Fruit fly (Drosophila melanogaster): ENCODE measurements around the gene Nt5a.
A peak's percentile ranks its signal among the peaks of the same experiment; 100 is the strongest.

Gene Nt5a

DNA sequence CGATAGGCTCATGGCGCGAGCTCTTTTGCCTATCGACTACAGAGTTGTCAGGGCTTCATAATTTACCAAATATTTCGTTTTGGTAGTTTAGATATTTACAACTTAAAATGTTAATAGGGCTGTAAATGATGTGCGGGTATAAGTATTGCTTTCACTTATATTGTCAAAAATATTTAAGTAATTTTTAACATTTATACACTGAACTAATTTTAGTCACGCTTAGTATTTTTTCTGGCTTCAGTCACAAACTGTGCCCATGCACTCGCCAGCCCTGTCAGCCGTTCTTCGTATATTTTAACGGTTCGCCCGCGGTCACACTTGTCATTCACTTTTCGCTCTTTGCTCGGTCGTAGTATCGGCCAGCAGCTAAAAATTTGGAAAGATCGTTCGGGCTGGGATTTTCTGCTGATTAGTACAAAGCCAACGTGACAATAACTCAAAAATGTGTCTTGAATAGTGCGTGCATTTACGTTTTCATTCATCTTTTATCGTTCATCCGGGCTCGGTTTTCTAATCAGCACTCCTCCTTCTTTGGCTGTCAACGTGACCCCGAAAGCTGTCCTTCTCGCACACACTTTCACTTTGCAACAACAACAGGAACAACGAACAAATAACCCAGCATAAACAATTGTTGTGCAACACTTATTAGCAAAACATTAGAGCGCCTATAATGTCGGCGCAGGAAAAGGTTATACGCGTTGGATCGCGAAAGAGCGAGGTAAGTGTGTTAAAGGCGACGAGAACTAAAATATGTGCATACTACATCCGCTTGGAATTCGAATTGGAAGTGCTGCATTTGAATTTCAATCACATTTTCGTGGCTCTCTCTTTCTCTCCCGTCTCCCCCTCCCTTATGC lies 27.6 kb upstream of the Nt5a start, which contains the start of the genes Hmbs and CG2211 (continued):
- TF ChIP-seq CG11504 (tag; optimal IDR thresholded peaks at IDR 0.05) (no peak), crol (GFP tag; IDR thresholded peaks at IDR 0.05) (peak; percentile 33; the same call in 1 of the 2 replicates), Lhr (GFP tag; optimal IDR thresholded peaks at IDR 0.05) (peak; percentile 80), CG13424 (tag; optimal IDR thresholded peaks at IDR 0.05) (peak; percentile 92), bigmax (GFP tag; optimal IDR thresholded peaks at IDR 0.05) (no peak), Poxn (GFP tag; IDR thresholded peaks at IDR 0.05) (peak; percentile 18; the same call in 1 of the 2 replicates), CG8924 (tag; optimal IDR thresholded peaks at IDR 0.05) (peak; percentile 81), trem (tag; optimal IDR thresholded peaks at IDR 0.05) (peak; percentile 93), tup (GFP tag; optimal IDR thresholded peaks at IDR 0.05) (peak; percentile 75), Dip3 (GFP tag; optimal IDR thresholded peaks at IDR 0.05) (peak; percentile 86), PHDP (tag; optimal IDR thresholded peaks at IDR 0.05) (peak; percentile 86), Fer2 (tag; optimal IDR thresholded peaks at IDR 0.05) (peak; percentile 82), CG7271 (tag; optimal IDR thresholded peaks at IDR 0.05) (peak; percentile 77), Myb (GFP tag; optimal IDR thresholded peaks at IDR 0.05) (peak; percentile 78), Fer1 (GFP tag; optimal IDR thresholded peaks at IDR 0.05) (peak; percentile 88), cg (GFP tag; optimal IDR thresholded peaks at IDR 0.05) (no peak), so (GFP tag; IDR thresholded peaks at IDR 0.05) (peak; percentile 79; the same call in 2 of the 3 replicates), CG10979 (tag; optimal IDR thresholded peaks at IDR 0.05) (peak; percentile 83), Atf6 (GFP tag; IDR thresholded peaks at IDR 0.05) (peak; percentile 88), seq (GFP tag; IDR thresholded peaks at IDR 0.05) (peak; percentile 75), CG15514 (GFP tag; optimal IDR thresholded peaks at IDR 0.05) (peak; percentile 94), Taf1 (GFP tag; IDR thresholded peaks at IDR 0.05) (peak; percentile 50; the same call in 1 of the 2 replicates), ac (GFP tag; optimal IDR thresholded peaks at IDR 0.05) (no peak), D19B (GFP tag; optimal IDR thresholded peaks at IDR 0.05) (peak; percentile 63), Adf1 (GFP tag; IDR thresholded peaks at IDR 0.05) (peak; percentile 29; the same call in 1 of the 2 replicates), CG13624 (GFP tag; optimal IDR thresholded peaks at IDR 0.05) (peak; percentile 90), CG16813 (GFP tag; IDR thresholded peaks at IDR 0.05; ENCODE audit: partially characterized antibody) (peak; percentile 54), CG12236 (GFP tag; optimal IDR thresholded peaks at IDR 0.05) (peak; percentile 77), Hr39 (optimal IDR thresholded peaks at IDR 0.05) (no peak), CG9797 (GFP tag; optimal IDR thresholded peaks at IDR 0.05) (peak; percentile 98), sob (GFP tag; IDR thresholded peaks at IDR 0.05) (peak; percentile 90), CG11398 (GFP tag; optimal IDR thresholded peaks at IDR 0.05) (peak; percentile 57), CG6654 (GFP tag; optimal IDR thresholded peaks at IDR 0.05) (peak; percentile 26), vfl (GFP tag; optimal IDR thresholded peaks at IDR 0.05) (peak; percentile 85), nau (GFP tag; optimal IDR thresholded peaks at IDR 0.05) (no peak), cato (GFP tag; optimal IDR thresholded peaks at IDR 0.05; ENCODE audit: borderline replicate concordance) (peak; percentile 74), MBD-R2 (GFP tag; IDR thresholded peaks at IDR 0.05) (peak; percentile 82), CG1024 (GFP tag; IDR thresholded peaks at IDR 0.05) (peak; percentile 75), jigr1 (GFP tag; IDR thresholded peaks at IDR 0.05) (peak; percentile 53; the same call in 2 of the 3 replicates), danr (GFP tag; IDR thresholded peaks at IDR 0.05) (peak; percentile 68), CG32767 (GFP tag; IDR thresholded peaks at IDR 0.05) (peak; percentile 68; the same call in 1 of the 2 replicates), Atf3 (GFP tag; optimal IDR thresholded peaks at IDR 0.05) (peak; percentile 80), CG17912 (GFP tag; optimal IDR thresholded peaks at IDR 0.05) (no peak), CkIIα-i1 (GFP tag; IDR thresholded peaks at IDR 0.05) (no peak), pita (GFP tag; optimal IDR thresholded peaks at IDR 0.05) (no peak), CG10543 (GFP tag; optimal IDR thresholded peaks at IDR 0.05) (peak; percentile 92), hb (GFP tag; IDR thresholded peaks at IDR 0.05; ENCODE audit: partially characterized antibody) (no peak), Ada2b (GFP tag; IDR thresholded peaks at IDR 0.05) (peak; percentile 83), chif (GFP tag; optimal IDR thresholded peaks at IDR 0.05) (peak; percentile 81 to 93)
